Worm (Caenorhabditis elegans) whole organism, L3 larva: Measurements from ENCODE around the gene R10H10.4.

ENCODE experiments used
- R02D3.7 ChIP-seq: fragments of 150-350 bp; optimal IDR thresholded peaks from 2 replicates; lab custom pipeline; 2014; ENCODE audit warnings: missing biosample characterization, missing genetic modification characterization
- ZK546.5 ChIP-seq: sonication (generic microtip); optimal IDR thresholded peaks from 2 replicates; lab custom pipeline; 2017; ENCODE audit warnings: missing biosample characterization, missing genetic modification characterization
- aly-2 ChIP-seq: fragments of 150-350 bp; optimal IDR thresholded peaks from 2 replicates; lab custom pipeline; 2014; ENCODE audit warnings: missing biosample characterization, missing genetic modification characterization
- ama-1 ChIP-seq: fragments of 150-350 bp; optimal IDR thresholded peaks from 2 replicates; lab custom pipeline; 2018
- ceh-16 ChIP-seq: sonication (generic microtip); optimal IDR thresholded peaks from 2 replicates; lab custom pipeline; 2017; ENCODE audit warnings: missing biosample characterization, missing genetic modification characterization
- ceh-28 ChIP-seq: fragments of 150-350 bp; optimal IDR thresholded peaks from 2 replicates; lab custom pipeline; 2014; ENCODE audit warnings: missing biosample characterization, missing genetic modification reagents, missing genetic modification characterization
- ceh-82 ChIP-seq: fragments of 150-350 bp; optimal IDR thresholded peaks from 2 replicates; lab custom pipeline; 2014; ENCODE audit warnings: missing biosample characterization, missing genetic modification characterization
- ceh-9 ChIP-seq: sonication (generic microtip); optimal IDR thresholded peaks from 2 replicates; lab custom pipeline; 2018; ENCODE audit warnings: missing biosample characterization, missing genetic modification characterization
- daf-12 ChIP-seq: fragments of 150-350 bp; optimal IDR thresholded peaks from 2 replicates; lab custom pipeline; 2014; ENCODE audit warnings: missing biosample characterization, missing genetic modification reagents, missing genetic modification characterization
- egl-27 ChIP-seq: sonication (generic microtip); optimal IDR thresholded peaks from 4 replicates; lab custom pipeline; 2017; ENCODE audit warnings: missing biosample characterization, missing genetic modification reagents, missing genetic modification characterization
- egl-5 ChIP-seq: fragments of 150-350 bp; optimal IDR thresholded peaks from 2 replicates; lab custom pipeline; 2017; ENCODE audit warnings: missing biosample characterization, missing genetic modification reagents, missing genetic modification characterization, inconsistent platforms
- elt-1 ChIP-seq: fragments of 150-350 bp; optimal IDR thresholded peaks from 2 replicates; lab custom pipeline; 2014; ENCODE audit warnings: missing biosample characterization, missing genetic modification characterization
- elt-2 ChIP-seq: sonication (generic microtip); optimal IDR thresholded peaks from 2 replicates; lab custom pipeline; 2016; ENCODE audit warnings: missing genetic modification reagents, mild to moderate bottlenecking, missing genetic modification characterization, missing compliant biosample characterization
- elt-3 ChIP-seq, 3 experiments: fragments of 150-350 bp in 1 of 3; sonication (generic microtip) in 2 of 3; optimal IDR thresholded peaks; 2 replicates in 2 of 3; 4 replicates in 1 of 3; lab custom pipeline; 2014 to 2017; ENCODE audit warnings: missing biosample characterization in 3 of 3, missing genetic modification characterization in 3 of 3
- eor-1 ChIP-seq, 2 experiments: fragments of 150-350 bp; optimal IDR thresholded peaks; 2 replicates each; lab custom pipeline; 2014 to 2018; ENCODE audit warnings: missing biosample characterization in 2 of 2, missing genetic modification characterization in 2 of 2
- fkh-10 ChIP-seq: sonication (generic microtip); optimal IDR thresholded peaks from 2 replicates; lab custom pipeline; 2017; ENCODE audit warnings: missing biosample characterization, missing genetic modification reagents, missing genetic modification characterization
- fkh-2 ChIP-seq: fragments of 150-350 bp; optimal IDR thresholded peaks from 2 replicates; lab custom pipeline; 2014; ENCODE audit warnings: missing biosample characterization, missing genetic modification reagents, missing genetic modification characterization
- hmg-11 ChIP-seq: sonication (generic microtip); optimal IDR thresholded peaks from 2 replicates; lab custom pipeline; 2016; ENCODE audit warnings: missing genetic modification characterization, missing compliant biosample characterization
- jun-1 ChIP-seq: fragments of 150-350 bp; optimal IDR thresholded peaks from 2 replicates; lab custom pipeline; 2014; ENCODE audit warnings: missing biosample characterization, missing genetic modification reagents, missing genetic modification characterization
- lin-15B ChIP-seq: fragments of 150-350 bp; optimal IDR thresholded peaks from 2 replicates; lab custom pipeline; 2014; ENCODE audit warnings: missing biosample characterization, missing genetic modification characterization
- lin-39 ChIP-seq: fragments of 150-350 bp; optimal IDR thresholded peaks from 2 replicates; lab custom pipeline; 2018; ENCODE audit warnings: missing biosample characterization, missing genetic modification reagents, missing genetic modification characterization
- lsy-12 ChIP-seq: sonication (generic microtip); optimal IDR thresholded peaks from 2 replicates; lab custom pipeline; 2016; ENCODE audit warnings: mild to moderate bottlenecking, missing genetic modification characterization, missing compliant biosample characterization
- mdl-1 ChIP-seq: fragments of 150-350 bp; optimal IDR thresholded peaks from 2 replicates; lab custom pipeline; 2014; ENCODE audit warnings: missing biosample characterization, missing genetic modification characterization
- mml-1 ChIP-seq: fragments of 150-350 bp; sonication (generic microtip); optimal IDR thresholded peaks from 3 replicates; lab custom pipeline; 2014; ENCODE audit warnings: missing biosample characterization, missing genetic modification characterization
- nhr-11 ChIP-seq: fragments of 150-350 bp; optimal IDR thresholded peaks from 2 replicates; lab custom pipeline; 2014; ENCODE audit warnings: missing biosample characterization, missing genetic modification characterization
- nhr-12 ChIP-seq: fragments of 150-350 bp; optimal IDR thresholded peaks from 2 replicates; lab custom pipeline; 2014; ENCODE audit warnings: missing biosample characterization, missing genetic modification characterization
- nhr-23 ChIP-seq: fragments of 150-350 bp; optimal IDR thresholded peaks from 2 replicates; lab custom pipeline; 2014; ENCODE audit warnings: missing biosample characterization, missing genetic modification reagents, missing genetic modification characterization
- nhr-237 ChIP-seq: fragments of 150-350 bp; optimal IDR thresholded peaks from 2 replicates; lab custom pipeline; 2014; ENCODE audit warnings: missing biosample characterization, missing genetic modification characterization
- nhr-25 ChIP-seq: sonication (generic microtip); optimal IDR thresholded peaks from 2 replicates; lab custom pipeline; 2017; ENCODE audit warnings: missing biosample characterization, missing genetic modification characterization
- nhr-28 ChIP-seq: fragments of 150-350 bp; optimal IDR thresholded peaks from 2 replicates; lab custom pipeline; 2014; ENCODE audit warnings: missing biosample characterization, missing genetic modification characterization
- nhr-67 ChIP-seq: fragments of 150-350 bp; optimal IDR thresholded peaks from 2 replicates; lab custom pipeline; 2014; ENCODE audit warnings: missing biosample characterization, missing genetic modification characterization
- nhr-76 ChIP-seq: fragments of 150-350 bp; sonication (generic microtip); optimal IDR thresholded peaks from 5 replicates; lab custom pipeline; 2014; ENCODE audit warnings: missing biosample characterization, missing genetic modification characterization
- nhr-77 ChIP-seq: fragments of 150-350 bp; optimal IDR thresholded peaks from 2 replicates; lab custom pipeline; 2014; ENCODE audit warnings: missing biosample characterization, missing genetic modification characterization
- pha-4 ChIP-seq: fragments of 150-350 bp; optimal IDR thresholded peaks from 2 replicates; lab custom pipeline; 2014; ENCODE audit warnings: missing biosample characterization, missing genetic modification reagents, missing genetic modification characterization
- pqm-1 ChIP-seq: fragments of 150-350 bp; optimal IDR thresholded peaks from 2 replicates; lab custom pipeline; 2017; ENCODE audit warnings: missing biosample characterization, missing genetic modification characterization, inconsistent platforms
- sea-2 ChIP-seq: fragments of 150-350 bp; sonication (generic microtip); optimal IDR thresholded peaks from 4 replicates; lab custom pipeline; 2014; ENCODE audit warnings: missing biosample characterization, missing genetic modification reagents, missing genetic modification characterization
- skn-1 ChIP-seq: fragments of 150-350 bp; optimal IDR thresholded peaks from 2 replicates; lab custom pipeline; 2014; ENCODE audit warnings: missing biosample characterization, missing genetic modification characterization
- snpc-4 ChIP-seq: fragments of 150-350 bp; optimal IDR thresholded peaks from 2 replicates; lab custom pipeline; 2014; ENCODE audit warnings: missing biosample characterization, missing genetic modification characterization
- tbx-2 ChIP-seq: sonication (generic microtip); optimal IDR thresholded peaks from 2 replicates; lab custom pipeline; 2016; ENCODE audit warnings: mild to moderate bottlenecking, missing genetic modification characterization, missing compliant biosample characterization
- unc-39 ChIP-seq: sonication (generic microtip); optimal IDR thresholded peaks from 4 replicates; lab custom pipeline; 2017; ENCODE audit warnings: missing biosample characterization, missing genetic modification characterization
- unc-62 ChIP-seq: fragments of 150-350 bp; sonication (generic microtip); optimal IDR thresholded peaks from 4 replicates; lab custom pipeline; 2014; ENCODE audit warnings: missing biosample characterization, missing genetic modification reagents, missing genetic modification characterization
- zag-1 ChIP-seq: fragments of 150-350 bp; optimal IDR thresholded peaks from 2 replicates; lab custom pipeline; 2014; ENCODE audit warnings: missing biosample characterization, missing genetic modification characterization
- ztf-11 ChIP-seq: fragments of 150-350 bp; optimal IDR thresholded peaks from 2 replicates; lab custom pipeline; 2014; ENCODE audit warnings: missing biosample characterization, missing genetic modification characterization
- ztf-4 ChIP-seq: fragments of 150-350 bp; optimal IDR thresholded peaks from 2 replicates; lab custom pipeline; 2014; ENCODE audit warnings: missing biosample characterization, missing genetic modification characterization

Gene R10H10.4

ce11 chrIV:10349871-10350640 is 44.7 kb downstream of the R10H10.4 start, which contains the start of the genes unc-43 and Y43C5B.3:
Gene unc-43 (minus strand): TSS chrIV:10350217.
Gene Y43C5B.3 (plus strand): TSS chrIV:10350590.
- peak; percentile 66 for TF ChIP-seq pha-4 (tag; lab: Kevin White, UChicago)
- TF ChIP-seq elt-3 (tag; optimal IDR thresholded peaks at IDR 0.05; lab: Kevin White, UChicago): no peak
- TF ChIP-seq hmg-11 (tag; lab: Kevin White, UChicago): no peak
- peak; percentile 86 for TF ChIP-seq pqm-1
- TF ChIP-seq ztf-4 (tag; lab: Kevin White, UChicago): no peak
- TF ChIP-seq elt-2: peak; percentile 84

ce11 chrIV:10347528-10347927 is 47.2 kb downstream of the R10H10.4 start:
- TF ChIP-seq nhr-237 (tag; lab: Kevin White, UChicago) (no peak), nhr-23 (no peak), nhr-25 (tag; lab: Kevin White, UChicago) (no peak), ceh-9 (tag; lab: Kevin White, UChicago) (no peak), mdl-1 (tag; lab: Kevin White, UChicago) (no peak), ztf-11 (tag; lab: Kevin White, UChicago) (no peak), ceh-28 (tag; lab: Kevin White, UChicago) (no peak), tbx-2 (no peak), daf-12 (tag; lab: Kevin White, UChicago) (no peak), zag-1 (tag; lab: Kevin White, UChicago) (no peak), hmg-11 (tag; lab: Kevin White, UChicago) (no peak), pqm-1 (no peak), elt-1 (tag; lab: Kevin White, UChicago) (no peak)
- TF ChIP-seq, all 47 proteins: peak for 0

- TF ChIP-seq unc-39 (tag; lab: Kevin White, UChicago) (no peak), nhr-11 (tag; lab: Kevin White, UChicago) (no peak), unc-62 (GFP tag; lab: Kevin White, UChicago) (no peak), egl-27 (no peak)
- TF ChIP-seq, all 47 proteins: peak for 0
Observed at ce11 chrIV:10346948-10347347, 47.8 kb downstream of the R10H10.4 start.

- no peak for TF ChIP-seq mdl-1 (tag; lab: Kevin White, UChicago)
- no peak for TF ChIP-seq nhr-28 (tag; lab: Kevin White, UChicago)
- TF ChIP-seq ama-1 (lab: Kevin White, UChicago): no peak
- no peak for TF ChIP-seq ztf-11 (tag; lab: Kevin White, UChicago)
- TF ChIP-seq nhr-25 (tag; lab: Kevin White, UChicago): no peak
- TF ChIP-seq mml-1 (tag; lab: Kevin White, UChicago): no peak
- TF ChIP-seq tbx-2: no peak
- TF ChIP-seq daf-12 (tag; lab: Kevin White, UChicago): no peak
- no peak for TF ChIP-seq ceh-16
- TF ChIP-seq nhr-237 (tag; lab: Kevin White, UChicago): no peak
- no peak for TF ChIP-seq fkh-10
- TF ChIP-seq lsy-12 (tag; lab: Kevin White, UChicago): no peak
- TF ChIP-seq lin-39 (tag; lab: Kevin White, UChicago): peak; percentile 41
- TF ChIP-seq aly-2 (tag; lab: Kevin White, UChicago): no peak
- no peak for TF ChIP-seq eor-1 (tag; optimal IDR thresholded peaks at IDR 0.05; lab: Kevin White, UChicago)
- no peak for TF ChIP-seq nhr-77 (tag; lab: Kevin White, UChicago)
- TF ChIP-seq hmg-11 (tag; lab: Kevin White, UChicago): peak; percentile 50
- TF ChIP-seq snpc-4 (tag; lab: Kevin White, UChicago): peak; percentile 25
- no peak for TF ChIP-seq pqm-1
- peak; percentile 4 for TF ChIP-seq elt-2
- TF ChIP-seq sea-2 (GFP tag; lab: Kevin White, UChicago): no peak
- TF ChIP-seq ceh-9 (tag; lab: Kevin White, UChicago): no peak
- TF ChIP-seq egl-27: no peak
- no peak for TF ChIP-seq nhr-12
- no peak for TF ChIP-seq nhr-67
- no peak for TF ChIP-seq nhr-11 (tag; lab: Kevin White, UChicago)
- peak; percentile 25 for TF ChIP-seq lin-15B
- no peak for TF ChIP-seq ztf-4 (tag; lab: Kevin White, UChicago)
- TF ChIP-seq egl-5 (tag; lab: Kevin White, UChicago): peak; percentile 33
- no peak for TF ChIP-seq R02D3.7 (tag; lab: Kevin White, UChicago)
- TF ChIP-seq nhr-23: peak; percentile 27
- TF ChIP-seq skn-1: no peak
- TF ChIP-seq ceh-82: no peak
- peak; percentile 78 for TF ChIP-seq pha-4 (tag; lab: Kevin White, UChicago)
- TF ChIP-seq zag-1 (tag; lab: Kevin White, UChicago): no peak
- no peak for TF ChIP-seq ZK546.5
- peak; percentile 1 for TF ChIP-seq jun-1
- TF ChIP-seq unc-39 (tag; lab: Kevin White, UChicago): no peak
- no peak for TF ChIP-seq fkh-2 (tag; lab: Kevin White, UChicago)
- TF ChIP-seq elt-1 (tag; lab: Kevin White, UChicago): no peak
- no peak for TF ChIP-seq elt-3 (tag; optimal IDR thresholded peaks at IDR 0.05; lab: Kevin White, UChicago)
- no peak for TF ChIP-seq nhr-76 (tag; lab: Kevin White, UChicago)
Observed at ce11 chrIV:10345990-10346389, 48.8 kb downstream of the R10H10.4 start.
